Fruit fly (Drosophila melanogaster) whole organism, wandering third instar larva: ENCODE measurements around the gene Sf3b6.
A peak's percentile ranks its signal among the peaks of the same experiment; 100 is the strongest.
"Not testable (repeated sequence)": the region's sequence is repeated elsewhere in the genome, so short reads cannot be mapped to it uniquely, and the experiment has no call there.

Source experiments
- CG32264 ChIP-seq: fragments of 200-800 bp; sonication (Bioruptor generic); optimal IDR thresholded peaks from 2 replicates; lab custom pipeline; 2016; ENCODE audit warnings: missing biosample characterization, missing genetic modification characterization
- CG9705 ChIP-seq: fragments of 200-800 bp; sonication (Bioruptor generic); optimal IDR thresholded peaks from 2 replicates; lab custom pipeline; 2018; ENCODE audit warnings: missing biosample characterization, mild to moderate bottlenecking, missing genetic modification characterization
- CrebA ChIP-seq: fragments of 200-800 bp; sonication (Bioruptor generic); optimal IDR thresholded peaks from 2 replicates; lab custom pipeline; 2016; ENCODE audit warnings: missing biosample characterization, mild to moderate bottlenecking, missing genetic modification characterization, borderline replicate concordance
- Dif ChIP-seq: fragments of 200-275, 200-300 bp; sonication (Bioruptor generic); optimal IDR thresholded peaks from 2 replicates; lab custom pipeline; 2018; ENCODE audit warnings: missing biosample characterization, missing genetic modification characterization; ENCODE audit not compliant: partially characterized antibody
- HLH106 ChIP-seq: fragments of 200-800 bp; optimal IDR thresholded peaks from 3 replicates; lab custom pipeline; 2019; ENCODE audit warnings: missing biosample characterization, mild to moderate bottlenecking, missing genetic modification characterization, moderate library complexity
- Hnf4 ChIP-seq: fragments of 200-800 bp; sonication (Bioruptor generic); optimal IDR thresholded peaks from 2 replicates; lab custom pipeline; 2016; ENCODE audit warnings: missing biosample characterization, mild to moderate bottlenecking, missing genetic modification characterization
- Hr78 ChIP-seq: fragments of >200 bp; optimal IDR thresholded peaks from 2 replicates; lab custom pipeline; 2017; ENCODE audit warnings: missing biosample characterization, missing genetic modification characterization
- Hr83 ChIP-seq: fragments of 200-300 bp; sonication (Bioruptor generic); optimal IDR thresholded peaks from 2 replicates; lab custom pipeline; 2016; ENCODE audit warnings: missing biosample characterization, mild to moderate bottlenecking, missing genetic modification characterization, moderate library complexity; ENCODE audit not compliant: poor library complexity, severe bottlenecking
- Jra ChIP-seq: sonication (Bioruptor generic); optimal IDR thresholded peaks from 2 replicates; lab custom pipeline; 2016; ENCODE audit warnings: missing biosample characterization, missing genetic modification characterization
- Mio ChIP-seq: sonication (Bioruptor generic); optimal IDR thresholded peaks from 2 replicates; lab custom pipeline; 2016; ENCODE audit warnings: missing biosample characterization, missing genetic modification characterization
- N ChIP-seq: fragments of >200 bp; optimal IDR thresholded peaks from 2 replicates; lab custom pipeline; 2018; ENCODE audit warnings: missing biosample characterization, missing external identifiers, missing genetic modification characterization
- Rel ChIP-seq, 2 experiments: fragments of 200-800 bp; sonication (Bioruptor generic) in 1 of 2; optimal IDR thresholded peaks; 2 replicates in 1 of 2; 3 replicates in 1 of 2; lab custom pipeline; 2016 to 2019; ENCODE audit warnings: mild to moderate bottlenecking in 2 of 2, missing biosample characterization in 2 of 2, missing genetic modification characterization in 2 of 2, moderate library complexity in 1 of 2
- Sp1 ChIP-seq: fragments of 200-800 bp; sonication (Bioruptor generic); optimal IDR thresholded peaks from 3 replicates; lab custom pipeline; 2019; ENCODE audit warnings: missing biosample characterization, mild to moderate bottlenecking, missing genetic modification characterization, moderate library complexity
- Vsx2 ChIP-seq: fragments of 200-300, 225-300 bp; sonication (Bioruptor generic); optimal IDR thresholded peaks from 2 replicates; lab custom pipeline; 2018; ENCODE audit warnings: missing biosample characterization, missing genetic modification characterization; ENCODE audit not compliant: partially characterized antibody
- br ChIP-seq: fragments of 200-800 bp; sonication (Bioruptor generic); optimal IDR thresholded peaks from 2 replicates; lab custom pipeline; 2016; ENCODE audit warnings: missing biosample characterization, missing genetic modification characterization
- brk ChIP-seq: fragments of 200-800 bp; sonication (Bioruptor generic); optimal IDR thresholded peaks from 2 replicates; lab custom pipeline; 2016; ENCODE audit warnings: missing biosample characterization, mild to moderate bottlenecking, missing genetic modification characterization
- foxo ChIP-seq, 2 experiments: fragments of 200-800 bp; sonication (Bioruptor generic); optimal IDR thresholded peaks; 2 replicates in 1 of 2; 3 replicates in 1 of 2; lab custom pipeline; 2016 to 2017; ENCODE audit warnings: missing biosample characterization in 2 of 2, missing genetic modification characterization in 2 of 2
- fru ChIP-seq: fragments of 200-800 bp; sonication (Bioruptor generic); optimal IDR thresholded peaks from 3 replicates; lab custom pipeline; 2016; ENCODE audit warnings: missing biosample characterization, mild to moderate bottlenecking, missing genetic modification characterization
- h ChIP-seq: fragments of 200-800 bp; sonication (Bioruptor generic); optimal IDR thresholded peaks from 3 replicates; lab custom pipeline; 2016; ENCODE audit warnings: missing biosample characterization, mild to moderate bottlenecking, missing genetic modification characterization
- jim ChIP-seq: fragments of 175-275, 200-325 bp; sonication (Bioruptor generic); optimal IDR thresholded peaks from 2 replicates; lab custom pipeline; 2016; ENCODE audit warnings: missing biosample characterization, mild to moderate bottlenecking, missing genetic modification characterization
- pan ChIP-seq: fragments of >200 bp; optimal IDR thresholded peaks from 2 replicates; lab custom pipeline; 2017
- psq ChIP-seq: fragments of 200-800 bp; sonication (Bioruptor generic); optimal IDR thresholded peaks from 3 replicates; lab custom pipeline; 2017; ENCODE audit warnings: missing biosample characterization, mild to moderate bottlenecking, missing genetic modification characterization, moderate library complexity
- rgr ChIP-seq: fragments of 200-800 bp; sonication (Bioruptor generic); optimal IDR thresholded peaks from 3 replicates; lab custom pipeline; 2016; ENCODE audit warnings: missing biosample characterization, mild to moderate bottlenecking, missing genetic modification characterization
- sage ChIP-seq: fragments of 200-800 bp; sonication (Bioruptor generic); optimal IDR thresholded peaks from 2 replicates; lab custom pipeline; 2016; ENCODE audit warnings: missing biosample characterization, mild to moderate bottlenecking, missing genetic modification characterization
- sv ChIP-seq: fragments of 200-800 bp; sonication (Bioruptor generic); optimal IDR thresholded peaks from 3 replicates; lab custom pipeline; 2016; ENCODE audit warnings: missing biosample characterization, missing genetic modification characterization
- tai ChIP-seq: sonication (Bioruptor generic); optimal IDR thresholded peaks from 2 replicates; lab custom pipeline; 2016; ENCODE audit warnings: missing biosample characterization, missing genetic modification characterization
- usp ChIP-seq: fragments of >200 bp; optimal IDR thresholded peaks from 2 replicates; lab custom pipeline; 2017; ENCODE audit warnings: missing biosample characterization, missing genetic modification characterization
- woc ChIP-seq: sonication (Bioruptor generic); optimal IDR thresholded peaks from 2 replicates; lab custom pipeline; 2016; ENCODE audit warnings: missing biosample characterization, mild to moderate bottlenecking, missing genetic modification characterization

Gene Sf3b6

dm6 chr3L:6159863-6160262 is 33.1 kb downstream of the Sf3b6 start:
- TF ChIP-seq pan (no peak), Mio (GFP tag; lab: Kevin White, UChicago) (no peak), usp (GFP tag; lab: Kevin White, UChicago) (no peak)

- TF ChIP-seq br (GFP tag; lab: Kevin White, UChicago) (no peak), Rel (GFP tag; optimal IDR thresholded peaks at IDR 0.05; lab: Kevin White, UChicago) (no peak), Rel (tag; optimal IDR thresholded peaks at IDR 0.05; lab: Kevin White, UChicago) (no peak), sv (no peak), N (GFP tag; lab: Kevin White, UChicago) (no peak), h (no peak), fru (no peak), Hnf4 (GFP tag; lab: Kevin White, UChicago) (no peak), rgr (GFP tag; lab: Kevin White, UChicago) (no peak), foxo (GFP tag; optimal IDR thresholded peaks at IDR 0.05; lab: Kevin White, UChicago) (no peak)
Measured at dm6 chr3L:6158530-6158929, 34.4 kb downstream of the Sf3b6 start, which contains the start of gene Cpr65Ay. Gene Cpr65Ay, minus strand, starts transcription at chr3L:6158630.

- TF ChIP-seq tai (no peak), Jra (GFP tag; lab: Kevin White, UChicago) (no peak), psq (no peak), CG32264 (no peak), HLH106 (tag; lab: Kevin White, UChicago) (no peak), sage (GFP tag; lab: Kevin White, UChicago) (no peak), jim (GFP tag; lab: Kevin White, UChicago) (no peak), Mio (GFP tag; lab: Kevin White, UChicago) (no peak), CG9705 (GFP tag; lab: Kevin White, UChicago) (no peak), rgr (GFP tag; lab: Kevin White, UChicago) (no peak), usp (GFP tag; lab: Kevin White, UChicago) (no peak), Hr83 (no peak), woc (GFP tag; lab: Kevin White, UChicago) (no peak)
Measured at dm6 chr3L:6157327-6158032, 35.5 kb downstream of the Sf3b6 start, which contains the start of gene CG13297. Gene CG13297, minus strand, starts transcription at chr3L:6157377.

dm6 chr3L:6154951-6155394 is 38.0 kb downstream of the Sf3b6 start:
- TF ChIP-seq Sp1 (GFP tag; lab: Kevin White, UChicago) (peak; percentile 41), sv (no peak), Rel (GFP tag; optimal IDR thresholded peaks at IDR 0.05; lab: Kevin White, UChicago) (peak; percentile 72), Rel (tag; optimal IDR thresholded peaks at IDR 0.05; lab: Kevin White, UChicago) (no peak), CG9705 (GFP tag; lab: Kevin White, UChicago) (no peak), CrebA (GFP tag; lab: Kevin White, UChicago) (peak; percentile 44)

dm6 chr3L:6152531-6152930 is 40.4 kb downstream of the Sf3b6 start, which contains the start of gene Acp65Aa:
Gene Acp65Aa, minus strand, starts transcription at chr3L:6152745.
- no peak for TF ChIP-seq woc (GFP tag; lab: Kevin White, UChicago)
- TF ChIP-seq Hr78 (GFP tag; lab: Kevin White, UChicago), result no peak
- no peak for TF ChIP-seq Mio (GFP tag; lab: Kevin White, UChicago)
- TF ChIP-seq tai, result no peak
- no peak for TF ChIP-seq CG32264
- no peak for TF ChIP-seq Dif (GFP tag; lab: Kevin White, UChicago)
- no peak for TF ChIP-seq HLH106 (tag; lab: Kevin White, UChicago)
- no peak for TF ChIP-seq pan
- TF ChIP-seq, all 38 proteins: peak for 0

dm6 chr3L:6150757-6151354 is 42.1 kb downstream of the Sf3b6 start, which contains the start of the genes Cpr65Ax2 and Lcp65Aa:
Gene Cpr65Ax2, minus strand, starts transcription at chr3L:6150857.
Gene Lcp65Aa, plus strand, starts transcription at chr3L:6151304.
- not testable (repeated sequence) for TF ChIP-seq Mio, Vsx2, brk (GFP tag; lab: Kevin White, UChicago)
